Fruit fly (Drosophila melanogaster) whole organism, embryonic: ENCODE measurements around the gene CG34253.

Source experiments
- Ada2b ChIP-seq: fragments of 200-800 bp; sonication (Bioruptor generic); IDR thresholded peaks from 2 replicates; pipeline ENCODE4 v1.3.6; 2022; ENCODE audit warnings: missing biosample characterization, missing genetic modification characterization
- Aef1 ChIP-seq: fragments of 200-800 bp; sonication (Bioruptor generic); IDR thresholded peaks from 3 replicates; pipeline ENCODE4 v1.3.6; 2022; ENCODE audit warnings: missing biosample characterization, missing genetic modification characterization
- CG10209 ChIP-seq: fragments of 200-800 bp; sonication (Bioruptor generic); optimal IDR thresholded peaks from 3 replicates; lab custom pipeline; 2017; ENCODE audit warnings: missing biosample characterization, mild to moderate bottlenecking, missing genetic modification characterization, missing genetic modification reagents
- CG10267 ChIP-seq: fragments of 200-800 bp; sonication (Bioruptor generic); optimal IDR thresholded peaks from 2 replicates; lab custom pipeline; 2018; ENCODE audit warnings: missing biosample characterization, mild to moderate bottlenecking, missing genetic modification characterization, moderate library complexity
- CG10274 ChIP-seq: fragments of 200-800 bp; sonication (Bioruptor generic); optimal IDR thresholded peaks from 3 replicates; lab custom pipeline; 2017; ENCODE audit warnings: missing biosample characterization, mild to moderate bottlenecking, missing genetic modification characterization
- CG11695 ChIP-seq: fragments of 200-800 bp; sonication (Bioruptor generic); IDR thresholded peaks from 3 replicates; pipeline ENCODE4 v1.3.6; 2022; ENCODE audit warnings: missing biosample characterization, missing genetic modification characterization
- CG1233 ChIP-seq: fragments of 200-800 bp; sonication (Bioruptor generic); optimal IDR thresholded peaks from 4 replicates; lab custom pipeline; 2018; ENCODE audit warnings: missing biosample characterization, mild to moderate bottlenecking, missing genetic modification characterization
- CG16779 ChIP-seq: fragments of 200-800 bp; sonication (Bioruptor generic); IDR thresholded peaks from 2 replicates; pipeline ENCODE4 v1.3.6; 2022; ENCODE audit warnings: missing biosample characterization, missing genetic modification characterization
- CG16813 ChIP-seq: fragments of 200-800 bp; sonication (Bioruptor generic); IDR thresholded peaks from 3 replicates; pipeline ENCODE4 v1.3.6; 2022; ENCODE audit warnings: missing biosample characterization, missing genetic modification characterization; ENCODE audit not compliant: partially characterized antibody
- CG17359 ChIP-seq: fragments of 200-800 bp; sonication (Bioruptor generic); optimal IDR thresholded peaks from 3 replicates; lab custom pipeline; 2018; ENCODE audit warnings: missing biosample characterization, mild to moderate bottlenecking, missing genetic modification characterization, moderate library complexity
- CG17385 ChIP-seq: fragments of 200-800 bp; sonication (Bioruptor generic); optimal IDR thresholded peaks from 3 replicates; lab custom pipeline; 2018; ENCODE audit warnings: missing biosample characterization, mild to moderate bottlenecking, missing genetic modification characterization
- CG2120 ChIP-seq: fragments of 200-800 bp; sonication (Bioruptor generic); optimal IDR thresholded peaks from 3 replicates; lab custom pipeline; 2016; ENCODE audit warnings: missing biosample characterization, missing genetic modification characterization
- CG2712 ChIP-seq: fragments of 200-800 bp; optimal IDR thresholded peaks from 3 replicates; lab custom pipeline; 2019; ENCODE audit warnings: missing biosample characterization, mild to moderate bottlenecking, missing genetic modification characterization, moderate library complexity
- CG30403 ChIP-seq: fragments of 200-800 bp; sonication (Bioruptor generic); optimal IDR thresholded peaks from 3 replicates; lab custom pipeline; 2016; ENCODE audit warnings: missing biosample characterization, missing genetic modification characterization
- CG30431 ChIP-seq: fragments of 200-800 bp; sonication (Bioruptor generic); optimal IDR thresholded peaks from 2 replicates; lab custom pipeline; 2017; ENCODE audit warnings: missing biosample characterization, missing genetic modification characterization
- CG3995 ChIP-seq: fragments of 200-800 bp; sonication (Bioruptor generic); optimal IDR thresholded peaks from 3 replicates; lab custom pipeline; 2016; ENCODE audit warnings: missing biosample characterization, missing genetic modification characterization
- CG4282 ChIP-seq: fragments of 200-800 bp; sonication (Bioruptor generic); optimal IDR thresholded peaks from 2 replicates; lab custom pipeline; 2016; ENCODE audit warnings: missing biosample characterization, missing genetic modification characterization
- CG4617 ChIP-seq: fragments of 200-800 bp; sonication (Bioruptor generic); optimal IDR thresholded peaks from 3 replicates; lab custom pipeline; 2016; ENCODE audit warnings: missing biosample characterization, missing genetic modification characterization, borderline replicate concordance
- CG6254 ChIP-seq: fragments of 200-800 bp; sonication (Bioruptor generic); optimal IDR thresholded peaks from 3 replicates; lab custom pipeline; 2017; ENCODE audit warnings: mild to moderate bottlenecking, missing biosample characterization, missing genetic modification reagents, missing genetic modification characterization
- CG8089 ChIP-seq: fragments of 200-800 bp; sonication (Bioruptor generic); optimal IDR thresholded peaks from 3 replicates; lab custom pipeline; 2016; ENCODE audit warnings: missing biosample characterization, missing genetic modification characterization
- CG8924 ChIP-seq: fragments of 200-800 bp; optimal IDR thresholded peaks from 3 replicates; lab custom pipeline; 2019; ENCODE audit warnings: missing biosample characterization, mild to moderate bottlenecking, missing genetic modification characterization, moderate library complexity
- CkIIα-i1 ChIP-seq: fragments of 200-800 bp; sonication (Bioruptor generic); IDR thresholded peaks from 2 replicates; pipeline ENCODE4 v1.3.6; 2022; ENCODE audit warnings: missing biosample characterization, missing genetic modification characterization
- CoRest ChIP-seq: fragments of 200-800 bp; sonication (Bioruptor generic); optimal IDR thresholded peaks from 3 replicates; lab custom pipeline; 2018; ENCODE audit warnings: missing biosample characterization, mild to moderate bottlenecking, missing genetic modification characterization, moderate library complexity
- D ChIP-seq, 2 experiments: fragments of 200-800 bp in 1 of 2; fragments of >200 bp in 1 of 2; sonication (Bioruptor generic) in 1 of 2; optimal IDR thresholded peaks; 2 replicates in 1 of 2; 3 replicates in 1 of 2; lab custom pipeline; 2017; ENCODE audit warnings: mild to moderate bottlenecking in 1 of 2, missing biosample characterization in 1 of 2, missing genetic modification characterization in 1 of 2, missing genetic modification reagents in 1 of 2
- Dek ChIP-seq: fragments of 200-800 bp; sonication (Bioruptor generic); optimal IDR thresholded peaks from 3 replicates; lab custom pipeline; 2019; ENCODE audit warnings: missing biosample characterization, mild to moderate bottlenecking, missing genetic modification characterization, moderate library complexity
- Gug ChIP-seq: fragments of 200-800 bp; sonication (Bioruptor generic); IDR thresholded peaks from 4 replicates; pipeline ENCODE4 v1.3.6; 2022; ENCODE audit warnings: missing biosample characterization, missing genetic modification characterization
- Hr39 ChIP-seq: fragments of >200 bp; optimal IDR thresholded peaks from 2 replicates; lab custom pipeline; 2017
- MTF-1 ChIP-seq: fragments of 200-800 bp; sonication (Bioruptor generic); optimal IDR thresholded peaks from 2 replicates; lab custom pipeline; 2018; ENCODE audit warnings: missing biosample characterization, mild to moderate bottlenecking, missing genetic modification characterization, borderline replicate concordance
- Mad ChIP-seq: fragments of 200-800 bp; sonication (Bioruptor generic); optimal IDR thresholded peaks from 2 replicates; lab custom pipeline; 2016; ENCODE audit warnings: missing biosample characterization, missing genetic modification characterization
- Med ChIP-seq: fragments of 200-800 bp; sonication (Bioruptor generic); peaks from one replicate; lab custom pipeline; 2016; ENCODE audit warnings: missing biosample characterization, missing genetic modification characterization, mild to moderate bottlenecking, inconsistent platforms, moderate library complexity
- NFAT ChIP-seq: fragments of 200-800 bp; sonication (Bioruptor generic); IDR thresholded peaks from 2 replicates; pipeline ENCODE4 v1.3.6; 2022; ENCODE audit warnings: missing biosample characterization, missing genetic modification characterization
- PHDP ChIP-seq: fragments of 200-800 bp; sonication (Bioruptor generic); optimal IDR thresholded peaks from 3 replicates; lab custom pipeline; 2018; ENCODE audit warnings: missing biosample characterization, mild to moderate bottlenecking, missing genetic modification characterization, moderate library complexity
- ase ChIP-seq: fragments of 200-800 bp; sonication (Bioruptor generic); IDR thresholded peaks from 3 replicates; pipeline ENCODE4 v1.3.6; 2022; ENCODE audit warnings: missing biosample characterization, missing genetic modification characterization
- bigmax ChIP-seq: fragments of 200-800 bp; sonication (Bioruptor generic); optimal IDR thresholded peaks from 2 replicates; lab custom pipeline; 2018; ENCODE audit warnings: missing biosample characterization, mild to moderate bottlenecking, missing genetic modification characterization
- cg ChIP-seq: fragments of 200-800 bp; sonication (Bioruptor generic); optimal IDR thresholded peaks from 3 replicates; lab custom pipeline; 2019; ENCODE audit warnings: missing biosample characterization, mild to moderate bottlenecking, missing genetic modification characterization, moderate library complexity
- corto ChIP-seq: fragments of 200-800 bp; sonication (Bioruptor generic); optimal IDR thresholded peaks from 2 replicates; lab custom pipeline; 2016; ENCODE audit warnings: missing biosample characterization, mild to moderate bottlenecking, missing genetic modification characterization, moderate library complexity
- dm ChIP-seq: fragments of 200-800 bp; sonication (Bioruptor generic); optimal IDR thresholded peaks from 3 replicates; lab custom pipeline; 2016; ENCODE audit warnings: missing biosample characterization, missing genetic modification characterization
- dmrt11E ChIP-seq: fragments of 200-800 bp; sonication (Bioruptor generic); optimal IDR thresholded peaks from 3 replicates; lab custom pipeline; 2018; ENCODE audit warnings: missing biosample characterization, mild to moderate bottlenecking, missing genetic modification characterization, moderate library complexity
- en ChIP-seq: fragments of 200-800 bp; sonication (Bioruptor generic); optimal IDR thresholded peaks from 2 replicates; lab custom pipeline; 2016; ENCODE audit warnings: missing biosample characterization, missing genetic modification characterization
- fd64A ChIP-seq: fragments of 200-800 bp; sonication (Bioruptor generic); optimal IDR thresholded peaks from 3 replicates; lab custom pipeline; 2018; ENCODE audit warnings: missing biosample characterization, mild to moderate bottlenecking, missing genetic modification characterization
- gsb ChIP-seq: fragments of 200-800 bp; sonication (Bioruptor generic); IDR thresholded peaks from 2 replicates; pipeline ENCODE4 v1.3.6; 2022; ENCODE audit warnings: missing biosample characterization, missing genetic modification characterization
- gt ChIP-seq: fragments of 200-800 bp; sonication (Bioruptor generic); IDR thresholded peaks from 2 replicates; pipeline ENCODE4 v1.3.6; 2022; ENCODE audit warnings: missing biosample characterization, missing genetic modification characterization
- jing ChIP-seq: fragments of 200-800 bp; sonication (Bioruptor generic); optimal IDR thresholded peaks from 2 replicates; lab custom pipeline; 2018; ENCODE audit warnings: missing biosample characterization, mild to moderate bottlenecking, missing genetic modification characterization
- lov ChIP-seq, 2 experiments: fragments of 200-800 bp in 1 of 2; fragments of >200 bp in 1 of 2; sonication (Bioruptor generic) in 1 of 2; IDR thresholded peaks in 1 of 2; optimal IDR thresholded peaks in 1 of 2; 2 replicates in 1 of 2; 3 replicates in 1 of 2; pipeline versions ENCODE4 v1.3.6 to Lab custom; 2017 to 2022; ENCODE audit warnings: missing biosample characterization in 1 of 2, missing genetic modification characterization in 1 of 2
- nau ChIP-seq: fragments of 200-800 bp; sonication (Bioruptor generic); optimal IDR thresholded peaks from 3 replicates; lab custom pipeline; 2017; ENCODE audit warnings: missing biosample characterization, mild to moderate bottlenecking, missing genetic modification characterization, missing genetic modification reagents
- peb ChIP-seq: fragments of 200-800 bp; sonication (Bioruptor generic); IDR thresholded peaks from 2 replicates; pipeline ENCODE4 v1.3.6; 2022; ENCODE audit warnings: missing biosample characterization, missing genetic modification characterization
- ro ChIP-seq: fragments of 200-800 bp; sonication (Bioruptor generic); IDR thresholded peaks from 2 replicates; pipeline ENCODE4 v1.3.6; 2022; ENCODE audit warnings: missing biosample characterization, missing genetic modification characterization
- slbo ChIP-seq: fragments of 200-800 bp; sonication (Bioruptor generic); IDR thresholded peaks from 2 replicates; pipeline ENCODE4 v1.3.6; 2022; ENCODE audit warnings: missing biosample characterization, missing genetic modification characterization
- stwl ChIP-seq: fragments of 200-800 bp; sonication (Bioruptor generic); optimal IDR thresholded peaks from 3 replicates; lab custom pipeline; 2018; ENCODE audit warnings: missing biosample characterization, mild to moderate bottlenecking, missing genetic modification characterization, moderate library complexity
- zen ChIP-seq: fragments of 200-800 bp; sonication (Bioruptor generic); optimal IDR thresholded peaks from 3 replicates; lab custom pipeline; 2018; ENCODE audit warnings: missing biosample characterization, mild to moderate bottlenecking, missing genetic modification characterization, moderate library complexity
- zfh1 ChIP-seq: fragments of 200-800 bp; sonication (Bioruptor generic); IDR thresholded peaks from 3 replicates; pipeline ENCODE4 v1.3.6; 2022; ENCODE audit warnings: missing biosample characterization, missing genetic modification characterization

CG34253 gene

dm6 chr3L:18088027-18088426 lies 907 bp upstream of the CG34253 start (continued):
- no peak for TF ChIP-seq CG8924 (tag; lab: Kevin White, UChicago)
- no peak for TF ChIP-seq MTF-1 (GFP tag; lab: Kevin White, UChicago)
- no peak for TF ChIP-seq fd64A
- TF ChIP-seq en (GFP tag; lab: Kevin White, UChicago): no peak
- no peak for TF ChIP-seq ase
- TF ChIP-seq CG10209 (GFP tag; lab: Kevin White, UChicago): no peak
- no peak for TF ChIP-seq ro (GFP tag; lab: Robert Waterston, UW)
- no peak for TF ChIP-seq CG6254 (GFP tag; lab: Kevin White, UChicago)
- TF ChIP-seq zen: no peak
- no peak for TF ChIP-seq CG10274 (GFP tag; lab: Kevin White, UChicago)
- peak; percentile 84 for TF ChIP-seq Med (GFP tag; lab: Kevin White, UChicago)
- TF ChIP-seq CoRest (tag; lab: Kevin White, UChicago): peak; percentile 54
- TF ChIP-seq Ada2b (GFP tag; lab: Robert Waterston, UW): no peak
- TF ChIP-seq CG16813 (GFP tag; lab: Robert Waterston, UW): peak; percentile 43; the same call in 1 of the 3 replicates
- no peak for TF ChIP-seq CG30431
- no peak for TF ChIP-seq CG4617 (GFP tag; lab: Kevin White, UChicago)
- TF ChIP-seq Gug (GFP tag; lab: Robert Waterston, UW): no peak; the same call in 3 of the 4 replicates
- no peak for TF ChIP-seq nau
- no peak for TF ChIP-seq corto (GFP tag; lab: Kevin White, UChicago)
- TF ChIP-seq NFAT (GFP tag; lab: Robert Waterston, UW): no peak
- TF ChIP-seq CG30403: no peak
- TF ChIP-seq gt (GFP tag; lab: Robert Waterston, UW): no peak
- no peak for TF ChIP-seq Hr39
- no peak for TF ChIP-seq CG16779 (GFP tag; lab: Robert Waterston, UW)
- no peak for TF ChIP-seq dmrt11E (tag; lab: Kevin White, UChicago)
- no peak for TF ChIP-seq CG1233 (GFP tag; lab: Kevin White, UChicago)
- peak; percentile 41 for TF ChIP-seq CG2712
- TF ChIP-seq Mad (GFP tag; lab: Kevin White, UChicago): no peak
- no peak for TF ChIP-seq lov (optimal IDR thresholded peaks at IDR 0.05; lab: Kevin White, UChicago)
- no peak for TF ChIP-seq lov (GFP tag; IDR thresholded peaks at IDR 0.05; lab: Robert Waterston, UW)
- peak; percentile 6 for TF ChIP-seq dm
- no peak for TF ChIP-seq CG17359
- no peak for TF ChIP-seq PHDP (tag; lab: Kevin White, UChicago)
- TF ChIP-seq cg: no peak
- TF ChIP-seq CG11695 (GFP tag; lab: Robert Waterston, UW): no peak
- no peak for TF ChIP-seq CG17385 (GFP tag; lab: Kevin White, UChicago)
- no peak for TF ChIP-seq CG10267
- TF ChIP-seq stwl (tag; lab: Kevin White, UChicago): peak; percentile 100
- no peak for TF ChIP-seq CG8089 (GFP tag; lab: Kevin White, UChicago)
- 0 out of 3 replicates have a peak, but pooled peaks have one; percentile 17 for TF ChIP-seq zfh1 (GFP tag; lab: Robert Waterston, UW)
- no peak for TF ChIP-seq CG3995
- TF ChIP-seq slbo (GFP tag; lab: Robert Waterston, UW): no peak
- peak; percentile 17 for TF ChIP-seq Dek (tag; lab: Kevin White, UChicago)
- TF ChIP-seq CkIIα-i1 (GFP tag; lab: Robert Waterston, UW): no peak
- no peak for TF ChIP-seq CG4282 (GFP tag; lab: Kevin White, UChicago)
- no peak for TF ChIP-seq bigmax
- TF ChIP-seq jing: no peak
- TF ChIP-seq peb (GFP tag; lab: Robert Waterston, UW): no peak
- no peak for TF ChIP-seq D (optimal IDR thresholded peaks at IDR 0.05; lab: Kevin White, UChicago)
- TF ChIP-seq D (GFP tag; optimal IDR thresholded peaks at IDR 0.05; lab: Kevin White, UChicago): no peak
- no peak for TF ChIP-seq Aef1 (GFP tag; lab: Robert Waterston, UW)
- no peak for TF ChIP-seq gsb (GFP tag; lab: Robert Waterston, UW)
- TF ChIP-seq CG2120 (GFP tag; lab: Kevin White, UChicago): no peak
